Worm (Caenorhabditis elegans): ENCODE results near the gene let-858.

The let-858 gene

ce11 chrII:11027777-11028176 is 5.6 kb downstream of the let-858 start:
- no peak for TF ChIP-seq T22C8.4 (GFP tag; IDR thresholded peaks at IDR 0.05)
- no peak for TF ChIP-seq ref-1 (GFP tag; conservative IDR thresholded peaks at IDR 0.05)
- no peak for TF ChIP-seq ztf-23 (GFP tag; IDR thresholded peaks at IDR 0.05)
- TF ChIP-seq klf-2 (GFP tag; conservative IDR thresholded peaks at IDR 0.05) = no peak
- no peak for TF ChIP-seq tab-1 (GFP tag; IDR thresholded peaks at IDR 0.05)
- no peak for TF ChIP-seq flt-1 (GFP tag; IDR thresholded peaks at IDR 0.05)
- TF ChIP-seq ztf-29 (GFP tag; IDR thresholded peaks at IDR 0.05) = no peak
- no peak for TF ChIP-seq med-1 (GFP tag; optimal IDR thresholded peaks at IDR 0.05; ENCODE audit: insufficient read depth)
- TF ChIP-seq cog-1 (tag; optimal IDR thresholded peaks at IDR 0.05) = no peak

- TF ChIP-seq klf-2 (GFP tag; conservative IDR thresholded peaks at IDR 0.05) (no peak), ztf-29 (GFP tag; IDR thresholded peaks at IDR 0.05) (no peak), ref-1 (GFP tag; conservative IDR thresholded peaks at IDR 0.05) (no peak), med-1 (GFP tag; optimal IDR thresholded peaks at IDR 0.05; ENCODE audit: insufficient read depth) (no peak), cog-1 (tag; optimal IDR thresholded peaks at IDR 0.05) (no peak), flt-1 (GFP tag; IDR thresholded peaks at IDR 0.05) (no peak), ztf-23 (GFP tag; IDR thresholded peaks at IDR 0.05) (no peak), tab-1 (GFP tag; IDR thresholded peaks at IDR 0.05) (no peak), T22C8.4 (GFP tag; IDR thresholded peaks at IDR 0.05) (no peak)
These were observed 8.1 kb downstream of the let-858 start, which contains the start of gene nlp-18 for ce11 chrII:11030297-11030696. TSS of gene nlp-18 (minus strand) at chrII:11030397.

- no peak for TF ChIP-seq ztf-29 (GFP tag; IDR thresholded peaks at IDR 0.05)
These were observed 10.6 kb downstream of the let-858 start for ce11 chrII:11032812-11033211.

ce11 chrII:11035774-11036173 is 13.6 kb downstream of the let-858 start, which contains the start of gene srlf-15:
TSS of gene srlf-15 (plus strand) at chrII:11036074.
- TF ChIP-seq med-1 (GFP tag; optimal IDR thresholded peaks at IDR 0.05; ENCODE audit: insufficient read depth) (no peak), T22C8.4 (GFP tag; IDR thresholded peaks at IDR 0.05) (no peak), klf-2 (GFP tag; conservative IDR thresholded peaks at IDR 0.05) (no peak), ztf-23 (GFP tag; IDR thresholded peaks at IDR 0.05) (no peak), flt-1 (GFP tag; IDR thresholded peaks at IDR 0.05) (no peak), cog-1 (tag; optimal IDR thresholded peaks at IDR 0.05) (no peak), ztf-29 (GFP tag; IDR thresholded peaks at IDR 0.05) (no peak), tab-1 (GFP tag; IDR thresholded peaks at IDR 0.05) (no peak), ref-1 (GFP tag; conservative IDR thresholded peaks at IDR 0.05) (no peak)

ce11 chrII:11040140-11040539 is 18.0 kb downstream of the let-858 start:
- no peak for TF ChIP-seq cog-1 (tag; optimal IDR thresholded peaks at IDR 0.05)
- no peak for TF ChIP-seq ztf-29 (GFP tag; IDR thresholded peaks at IDR 0.05)
- TF ChIP-seq med-1 (GFP tag; optimal IDR thresholded peaks at IDR 0.05; ENCODE audit: insufficient read depth) = no peak
- TF ChIP-seq flt-1 (GFP tag; IDR thresholded peaks at IDR 0.05) = no peak
- TF ChIP-seq T22C8.4 (GFP tag; IDR thresholded peaks at IDR 0.05) = no peak
- TF ChIP-seq ref-1 (GFP tag; conservative IDR thresholded peaks at IDR 0.05) = no peak
- TF ChIP-seq tab-1 (GFP tag; IDR thresholded peaks at IDR 0.05) = no peak
- no peak for TF ChIP-seq klf-2 (GFP tag; conservative IDR thresholded peaks at IDR 0.05)
- TF ChIP-seq ztf-23 (GFP tag; IDR thresholded peaks at IDR 0.05) = no peak

ce11 chrII:11041027-11041426 is 18.9 kb downstream of the let-858 start, which contains the start of gene cey-1:
TSS of gene cey-1 (minus strand) at chrII:11041206.
- no peak for TF ChIP-seq flt-1 (GFP tag; IDR thresholded peaks at IDR 0.05)
- TF ChIP-seq tab-1 (GFP tag; IDR thresholded peaks at IDR 0.05) = no peak
- no peak for TF ChIP-seq ztf-23 (GFP tag; IDR thresholded peaks at IDR 0.05)
- TF ChIP-seq ztf-29 (GFP tag; IDR thresholded peaks at IDR 0.05) = no peak
- no peak for TF ChIP-seq T22C8.4 (GFP tag; IDR thresholded peaks at IDR 0.05)
- TF ChIP-seq med-1 (GFP tag; optimal IDR thresholded peaks at IDR 0.05; ENCODE audit: insufficient read depth) = no peak
- TF ChIP-seq klf-2 (GFP tag; conservative IDR thresholded peaks at IDR 0.05) = no peak
- no peak for TF ChIP-seq ref-1 (GFP tag; conservative IDR thresholded peaks at IDR 0.05)
- no peak for TF ChIP-seq cog-1 (tag; optimal IDR thresholded peaks at IDR 0.05)

- TF ChIP-seq T22C8.4 (GFP tag; IDR thresholded peaks at IDR 0.05) (0 out of 2 replicates have a peak, but pooled peaks have one; percentile 35), flt-1 (GFP tag; IDR thresholded peaks at IDR 0.05) (0 out of 2 replicates have a peak, but pooled peaks have one; percentile 59), cog-1 (tag; optimal IDR thresholded peaks at IDR 0.05) (peak; percentile 43), ztf-23 (GFP tag; IDR thresholded peaks at IDR 0.05) (no peak)
These were observed 19.7 kb downstream of the let-858 start for ce11 chrII:11041846-11042262.

ce11 chrII:11042878-11043331 is 20.7 kb downstream of the let-858 start:
- peak; percentile 85 for TF ChIP-seq T22C8.4 (GFP tag; IDR thresholded peaks at IDR 0.05)
- no peak for TF ChIP-seq med-1 (GFP tag; optimal IDR thresholded peaks at IDR 0.05; ENCODE audit: insufficient read depth)
- peak; percentile 48; the same call in 1 of the 2 replicates for TF ChIP-seq flt-1 (GFP tag; IDR thresholded peaks at IDR 0.05)
- TF ChIP-seq ztf-29 (GFP tag; IDR thresholded peaks at IDR 0.05) = peak; percentile 86
- TF ChIP-seq klf-2 (GFP tag; conservative IDR thresholded peaks at IDR 0.05) = 0 out of 2 replicates have a peak, but pooled peaks have one; percentile 38
- TF ChIP-seq ztf-23 (GFP tag; IDR thresholded peaks at IDR 0.05) = peak; percentile 70; the same call in 1 of the 2 replicates
- TF ChIP-seq cog-1 (tag; optimal IDR thresholded peaks at IDR 0.05) = peak; percentile 81
- no peak for TF ChIP-seq ref-1 (GFP tag; conservative IDR thresholded peaks at IDR 0.05)
- TF ChIP-seq tab-1 (GFP tag; IDR thresholded peaks at IDR 0.05) = no peak

- no peak for TF ChIP-seq ref-1 (GFP tag; conservative IDR thresholded peaks at IDR 0.05)
These were observed 21.5 kb downstream of the let-858 start for ce11 chrII:11043546-11044192.

- TF ChIP-seq cog-1 (tag; optimal IDR thresholded peaks at IDR 0.05) = no peak
- TF ChIP-seq flt-1 (GFP tag; IDR thresholded peaks at IDR 0.05) = no peak
- TF ChIP-seq ztf-29 (GFP tag; IDR thresholded peaks at IDR 0.05) = no peak
- TF ChIP-seq ztf-23 (GFP tag; IDR thresholded peaks at IDR 0.05) = no peak
- TF ChIP-seq tab-1 (GFP tag; IDR thresholded peaks at IDR 0.05) = no peak
- no peak for TF ChIP-seq klf-2 (GFP tag; conservative IDR thresholded peaks at IDR 0.05)
- no peak for TF ChIP-seq med-1 (GFP tag; optimal IDR thresholded peaks at IDR 0.05; ENCODE audit: insufficient read depth)
- no peak for TF ChIP-seq T22C8.4 (GFP tag; IDR thresholded peaks at IDR 0.05)
- no peak for TF ChIP-seq ref-1 (GFP tag; conservative IDR thresholded peaks at IDR 0.05)
These were observed 22.0 kb downstream of the let-858 start for ce11 chrII:11044193-11044568.
